Worm (Caenorhabditis elegans) whole organism, early embryonic: ENCODE results near the gene T28C12.15.

Experiments
- B0310.2 ChIP-seq: sonication (generic microtip); optimal IDR thresholded peaks from 2 replicates; lab custom pipeline; 2016; ENCODE audit warnings: mild to moderate bottlenecking, missing genetic modification characterization, missing compliant biosample characterization
- aly-1 ChIP-seq: sonication (generic microtip); optimal IDR thresholded peaks from 2 replicates; lab custom pipeline; 2016; ENCODE audit warnings: missing genetic modification characterization, missing compliant biosample characterization
- ama-1 ChIP-seq: fragments of 150-350 bp; optimal IDR thresholded peaks from 2 replicates; lab custom pipeline; 2014
- ets-7 ChIP-seq: sonication (generic microtip); optimal IDR thresholded peaks from 2 replicates; lab custom pipeline; 2016; ENCODE audit warnings: missing genotype, missing genetic modification characterization, missing compliant biosample characterization
- flt-1 ChIP-seq: fragments of 200-800 bp; sonication (Bioruptor generic); IDR thresholded peaks from 2 replicates; pipeline ENCODE4 v1.3.6; 2022; ENCODE audit warnings: missing genetic modification characterization, missing compliant biosample characterization
- hmbx-1 ChIP-seq: sonication (generic microtip); optimal IDR thresholded peaks from 2 replicates; lab custom pipeline; 2016; ENCODE audit warnings: mild to moderate bottlenecking, missing genetic modification characterization, missing compliant biosample characterization
- hmg-4 ChIP-seq: fragments of 200-800 bp; sonication (Bioruptor generic); optimal IDR thresholded peaks from 2 replicates; lab custom pipeline; 2018; ENCODE audit warnings: mild to moderate bottlenecking, missing genetic modification characterization, missing compliant biosample characterization
- tbx-11 ChIP-seq: fragments of 200-800 bp; sonication (Bioruptor generic); IDR thresholded peaks from 2 replicates; pipeline ENCODE4 v1.3.6; 2022; ENCODE audit warnings: missing genetic modification characterization, missing compliant biosample characterization

- TF ChIP-seq flt-1 (GFP tag; lab: Robert Waterston, UW) = no peak
- no peak for TF ChIP-seq ama-1
- no peak for TF ChIP-seq hmbx-1 (tag; lab: Kevin White, UChicago)
- TF ChIP-seq B0310.2 (tag; lab: Kevin White, UChicago) = no peak
- no peak for TF ChIP-seq ets-7 (tag; lab: Kevin White, UChicago)
- no peak for TF ChIP-seq aly-1 (tag; lab: Kevin White, UChicago)
- no peak for TF ChIP-seq hmg-4
- TF ChIP-seq tbx-11 = no peak
These were observed 30.8 kb upstream of the T28C12.15 start for ce11 chrV:6352350-6352749.
